Worm (Caenorhabditis elegans): Measurements from ENCODE around the gene str-23.

DNA sequence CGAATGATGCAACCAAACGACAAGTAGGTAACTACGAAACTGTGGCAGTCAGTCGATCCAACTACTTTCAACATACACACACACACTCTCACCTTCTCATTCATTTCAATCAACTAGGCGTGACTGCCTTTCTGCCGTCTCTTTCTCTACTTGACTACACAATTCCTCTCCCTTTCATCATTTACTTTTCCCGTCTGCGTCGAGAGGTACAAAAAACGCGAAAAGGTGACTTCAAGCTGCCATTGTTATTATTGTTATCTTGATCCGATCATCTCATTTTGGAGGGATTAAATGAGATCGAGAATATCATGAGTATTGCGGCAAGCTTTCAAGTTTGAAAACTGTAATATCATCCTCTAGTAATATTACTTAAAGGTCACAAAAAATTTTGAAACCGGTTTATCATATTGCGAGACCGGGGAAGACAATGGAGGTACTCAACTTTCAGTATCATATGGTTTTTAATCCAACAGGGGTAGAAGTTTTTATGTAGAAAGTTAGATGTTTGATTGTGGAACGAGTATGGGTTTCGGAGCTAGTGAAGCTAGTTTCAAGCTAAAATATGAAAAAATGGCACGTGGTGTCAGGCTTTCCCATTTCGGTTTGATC is 19.5 kb downstream of the str-23 start:
- TF ChIP-seq him-1 (tag; optimal IDR thresholded peaks at IDR 0.05) (no peak), dao-5 (tag; optimal IDR thresholded peaks at IDR 0.05) (no peak), W03F9.2 (tag; optimal IDR thresholded peaks at IDR 0.05) (no peak)
